Worm (Caenorhabditis elegans) whole organism, L4 larva: ENCODE results near the gene F53B7.4.

ENCODE experiments used
- dmd-6 ChIP-seq: fragments of 200-800 bp; sonication (Bioruptor generic); IDR thresholded peaks from 2 replicates; pipeline ENCODE4 v1.3.6; 2022; ENCODE audit warnings: missing genetic modification reagents, missing genetic modification characterization, missing compliant biosample characterization
- dve-1 ChIP-seq: sonication (generic microtip); optimal IDR thresholded peaks from 2 replicates; lab custom pipeline; 2017; ENCODE audit warnings: antibody characterized with exemption, mild to moderate bottlenecking, missing genetic modification characterization, missing compliant biosample characterization; ENCODE audit not compliant: insufficient read depth
- lsy-2 ChIP-seq, 2 experiments: fragments of 150-350 bp in 1 of 2; sonication (generic microtip) in 1 of 2; optimal IDR thresholded peaks; 2 replicates each; lab custom pipeline; 2014 to 2017; ENCODE audit warnings: missing biosample characterization in 2 of 2, missing genetic modification characterization in 2 of 2
- nhr-10 ChIP-seq: fragments of 150-350 bp; optimal IDR thresholded peaks from 2 replicates; lab custom pipeline; 2014; ENCODE audit warnings: missing biosample characterization, missing genetic modification characterization
- nhr-237 ChIP-seq: sonication (generic microtip); optimal IDR thresholded peaks from 2 replicates; lab custom pipeline; 2017; ENCODE audit warnings: missing biosample characterization, missing genetic modification characterization
- pha-4 ChIP-seq, 2 experiments: fragments of 150-350 bp in 1 of 2; fragments of 200-800 bp in 1 of 2; sonication (Bioruptor generic) in 1 of 2; IDR thresholded peaks in 1 of 2; optimal IDR thresholded peaks in 1 of 2; 2 replicates each; pipeline versions ENCODE4 v1.3.6 to Lab custom; 2014 to 2022; ENCODE audit warnings: missing genetic modification characterization in 2 of 2, missing genetic modification reagents in 2 of 2, missing biosample characterization in 1 of 2, missing compliant biosample characterization in 1 of 2
- snpc-4 ChIP-seq: fragments of 150-350 bp; optimal IDR thresholded peaks from 2 replicates; lab custom pipeline; 2014; ENCODE audit warnings: missing biosample characterization, missing genetic modification characterization

- TF ChIP-seq dve-1, result peak; percentile 39
- no peak for TF ChIP-seq snpc-4 (tag; lab: Kevin White, UChicago)
- peak in 1 of 2 experiments; percentile 58 for TF ChIP-seq lsy-2 (tag; optimal IDR thresholded peaks at IDR 0.05; lab: Kevin White, UChicago)
- TF ChIP-seq nhr-237 (tag; lab: Kevin White, UChicago), result no peak
- TF ChIP-seq pha-4 (GFP tag; IDR thresholded peaks at IDR 0.05; lab: Robert Waterston, UW), result no peak
- TF ChIP-seq pha-4 (tag; optimal IDR thresholded peaks at IDR 0.05; lab: Kevin White, UChicago), result no peak
- TF ChIP-seq dmd-6 (GFP tag; lab: Robert Waterston, UW), result no peak
- no peak for TF ChIP-seq nhr-10 (tag; lab: Kevin White, UChicago)
Observed at ce11 chrV:10958322-10958900, 43.9 kb downstream of the F53B7.4 start, which contains the start of gene pigt-1.
